In the genomic region with DNA sequence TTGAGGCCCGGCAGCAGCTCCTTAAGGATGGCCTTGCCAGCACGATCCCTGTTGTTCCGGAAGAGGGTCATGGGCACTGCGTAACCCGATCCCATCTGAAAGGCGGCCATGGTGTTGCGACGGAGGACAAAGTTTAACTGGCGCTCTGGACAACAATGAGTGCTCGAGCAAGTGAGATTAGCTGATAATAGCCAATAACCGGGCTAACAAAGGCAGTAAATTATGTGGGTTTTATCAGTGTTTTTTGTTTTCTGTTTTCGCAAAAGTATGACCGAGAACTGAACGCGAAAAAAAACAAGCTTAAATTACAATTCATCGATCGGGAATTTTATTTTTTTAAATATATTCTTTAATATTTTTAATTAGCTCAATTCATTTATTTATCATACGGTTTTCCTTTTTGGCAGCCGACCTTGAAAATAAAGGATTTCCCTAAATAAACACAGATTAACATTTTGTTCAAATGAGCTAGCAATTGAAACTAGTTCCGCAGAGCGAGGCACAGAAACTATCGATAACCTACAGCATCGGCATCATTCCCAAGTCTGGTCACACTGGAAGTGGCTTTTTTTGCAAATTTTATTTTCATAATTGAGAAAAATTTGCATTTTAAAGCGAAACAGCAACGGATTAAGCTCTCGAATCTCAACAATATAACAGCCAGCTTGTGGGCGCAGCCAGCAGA, we compare ENCODE assay signal across 1 fruit fly cellular context.
TF ChIP-seq lines count a peak whose summit lies in the region.

Gene Dip-C, minus strand, starts transcription at position 486 of the 685 bp plus-strand sequence.
Gene pps, plus strand, starts transcription at position 555 of the 685 bp plus-strand sequence.

TF ChIP-seq in whole organism, embryonic, 481 proteins besides CTCF, POLR2A, EP300 and RAD21 (continued from another document and continues in another):
- TF ChIP-seq CG1024 (GFP tag; IDR thresholded peaks at IDR 0.05; lab: Robert Waterston, UW) (no peak), en (GFP tag; optimal IDR thresholded peaks at IDR 0.05; lab: Kevin White, UChicago) (no peak), Chrac-16 (GFP tag; optimal IDR thresholded peaks at IDR 0.05; lab: Kevin White, UChicago) (no peak), eve (GFP tag; optimal IDR thresholded peaks at IDR 0.05; lab: Kevin White, UChicago) (no peak), CG9797 (GFP tag; optimal IDR thresholded peaks at IDR 0.05; lab: Kevin White, UChicago) (peak; percentile 70), CG2202 (tag; optimal IDR thresholded peaks at IDR 0.05; lab: Kevin White, UChicago) (no peak), cwo (GFP tag; optimal IDR thresholded peaks at IDR 0.05; lab: Kevin White, UChicago) (no peak), CG10267 (tag; optimal IDR thresholded peaks at IDR 0.05; lab: Kevin White, UChicago) (no peak), mam (GFP tag; optimal IDR thresholded peaks at IDR 0.05; lab: Kevin White, UChicago) (no peak), zen (tag; optimal IDR thresholded peaks at IDR 0.05; lab: Kevin White, UChicago) (peak; percentile 20), Hr78 (GFP tag; optimal IDR thresholded peaks at IDR 0.05; lab: Kevin White, UChicago) (no peak), HLHmδ (GFP tag; optimal IDR thresholded peaks at IDR 0.05; lab: Kevin White, UChicago) (no peak), Spps (tag; optimal IDR thresholded peaks at IDR 0.05; lab: Kevin White, UChicago) (no peak), kay (GFP tag; optimal IDR thresholded peaks at IDR 0.05; lab: Kevin White, UChicago) (no peak), da (GFP tag; optimal IDR thresholded peaks at IDR 0.05; lab: Kevin White, UChicago) (no peak), Ada2b (GFP tag; IDR thresholded peaks at IDR 0.05; lab: Robert Waterston, UW) (no peak), disco-r (GFP tag; optimal IDR thresholded peaks at IDR 0.05; lab: Kevin White, UChicago) (no peak), CG30403 (GFP tag; optimal IDR thresholded peaks at IDR 0.05; lab: Kevin White, UChicago) (no peak), chif (GFP tag; optimal IDR thresholded peaks at IDR 0.05; lab: Kevin White, UChicago) (no peak), CG5953 (GFP tag; IDR thresholded peaks at IDR 0.05; lab: Robert Waterston, UW) (no peak), CG2678 (tag; optimal IDR thresholded peaks at IDR 0.05; lab: Kevin White, UChicago) (no peak), az2 (GFP tag; optimal IDR thresholded peaks at IDR 0.05; lab: Kevin White, UChicago) (no peak), CG8359 (GFP tag; optimal IDR thresholded peaks at IDR 0.05; lab: Kevin White, UChicago; ENCODE audit: borderline replicate concordance) (no peak), wek (GFP tag; optimal IDR thresholded peaks at IDR 0.05; lab: Kevin White, UChicago) (peak; percentile 13), dmrt99B (tag; optimal IDR thresholded peaks at IDR 0.05; lab: Kevin White, UChicago) (no peak), HmgZ (tag; optimal IDR thresholded peaks at IDR 0.05; lab: Kevin White, UChicago) (peak; percentile 12), CG8924 (tag; optimal IDR thresholded peaks at IDR 0.05; lab: Kevin White, UChicago) (peak; percentile 37), CG10959 (GFP tag; IDR thresholded peaks at IDR 0.05; lab: Robert Waterston, UW) (no peak), CG14860 (GFP tag; IDR thresholded peaks at IDR 0.05; lab: Robert Waterston, UW; ENCODE audit: partially characterized antibody) (peak; percentile 35; the same call in 1 of the 3 replicates), CG1529 (GFP tag; optimal IDR thresholded peaks at IDR 0.05; lab: Kevin White, UChicago) (no peak), CrebB (tag; optimal IDR thresholded peaks at IDR 0.05; lab: Kevin White, UChicago) (no peak), Adf1 (GFP tag; IDR thresholded peaks at IDR 0.05; lab: Robert Waterston, UW) (no peak), Hmx (GFP tag; optimal IDR thresholded peaks at IDR 0.05; lab: Kevin White, UChicago) (no peak), CG7357 (GFP tag; IDR thresholded peaks at IDR 0.05; lab: Robert Waterston, UW) (no peak), CG4328 (GFP tag; optimal IDR thresholded peaks at IDR 0.05; lab: Kevin White, UChicago) (no peak), CG14710 (tag; optimal IDR thresholded peaks at IDR 0.05; lab: Kevin White, UChicago) (peak; percentile 58), ftz-f1 (GFP tag; optimal IDR thresholded peaks at IDR 0.05; lab: Kevin White, UChicago) (peak; percentile 78), CG8089 (GFP tag; optimal IDR thresholded peaks at IDR 0.05; lab: Kevin White, UChicago) (no peak), C15 (GFP tag; IDR thresholded peaks at IDR 0.05; lab: Robert Waterston, UW) (no peak), CG3847 (GFP tag; IDR thresholded peaks at IDR 0.05; lab: Robert Waterston, UW) (no peak), CG13123 (GFP tag; optimal IDR thresholded peaks at IDR 0.05; lab: Kevin White, UChicago) (no peak), jigr1 (GFP tag; IDR thresholded peaks at IDR 0.05; lab: Robert Waterston, UW) (no peak), CG17186 (GFP tag; optimal IDR thresholded peaks at IDR 0.05; lab: Kevin White, UChicago) (no peak), CG11456 (GFP tag; IDR thresholded peaks at IDR 0.05; lab: Robert Waterston, UW) (no peak), peb (GFP tag; IDR thresholded peaks at IDR 0.05; lab: Robert Waterston, UW) (no peak), CG32772 (GFP tag; IDR thresholded peaks at IDR 0.05; lab: Robert Waterston, UW) (no peak), CG17361 (GFP tag; IDR thresholded peaks at IDR 0.05; lab: Robert Waterston, UW) (no peak), pnt (GFP tag; optimal IDR thresholded peaks at IDR 0.05; lab: Kevin White, UChicago) (no peak), Xbp1 (GFP tag; optimal IDR thresholded peaks at IDR 0.05; lab: Kevin White, UChicago) (peak; percentile 3), CG10543 (GFP tag; optimal IDR thresholded peaks at IDR 0.05; lab: Kevin White, UChicago) (no peak), Sry-δ (GFP tag; optimal IDR thresholded peaks at IDR 0.05; lab: Kevin White, UChicago) (peak; percentile 60), CG7556 (GFP tag; optimal IDR thresholded peaks at IDR 0.05; lab: Kevin White, UChicago) (no peak), Kr (GFP tag; optimal IDR thresholded peaks at IDR 0.05; lab: Kevin White, UChicago) (no peak), nom (GFP tag; optimal IDR thresholded peaks at IDR 0.05; lab: Kevin White, UChicago) (peak; percentile 43), HmgD (GFP tag; optimal IDR thresholded peaks at IDR 0.05; lab: Kevin White, UChicago) (no peak), CG18764 (GFP tag; optimal IDR thresholded peaks at IDR 0.05; lab: Kevin White, UChicago) (no peak), aop (GFP tag; IDR thresholded peaks at IDR 0.05; lab: Robert Waterston, UW) (no peak), YL-1 (GFP tag; optimal IDR thresholded peaks at IDR 0.05; lab: Kevin White, UChicago) (peak; percentile 84), Awh (GFP tag; IDR thresholded peaks at IDR 0.05; lab: Robert Waterston, UW) (no peak), CG6854 (GFP tag; optimal IDR thresholded peaks at IDR 0.05; lab: Kevin White, UChicago) (no peak), CG1792 (GFP tag; optimal IDR thresholded peaks at IDR 0.05; lab: Kevin White, UChicago) (no peak), hkb (optimal IDR thresholded peaks at IDR 0.05; lab: Kevin White, UChicago) (no peak), hkb (GFP tag; IDR thresholded peaks at IDR 0.05; lab: Robert Waterston, UW) (no peak), CG14965 (GFP tag; optimal IDR thresholded peaks at IDR 0.05; lab: Kevin White, UChicago; ENCODE audit: borderline replicate concordance) (no peak), CG16815 (GFP tag; optimal IDR thresholded peaks at IDR 0.05; lab: Kevin White, UChicago) (no peak), CG11695 (GFP tag; IDR thresholded peaks at IDR 0.05; lab: Robert Waterston, UW) (no peak), ash1 (GFP tag; optimal IDR thresholded peaks at IDR 0.05; lab: Kevin White, UChicago) (no peak), zf30C (GFP tag; optimal IDR thresholded peaks at IDR 0.05; lab: Kevin White, UChicago) (no peak), sob (GFP tag; IDR thresholded peaks at IDR 0.05; lab: Robert Waterston, UW) (no peak), CG33213 (GFP tag; optimal IDR thresholded peaks at IDR 0.05; lab: Kevin White, UChicago) (no peak), her (GFP tag; optimal IDR thresholded peaks at IDR 0.05; lab: Kevin White, UChicago) (no peak), CG9876 (GFP tag; optimal IDR thresholded peaks at IDR 0.05; lab: Kevin White, UChicago) (no peak), CG2120 (GFP tag; optimal IDR thresholded peaks at IDR 0.05; lab: Kevin White, UChicago) (no peak), CG34224 (GFP tag; IDR thresholded peaks at IDR 0.05; lab: Robert Waterston, UW; ENCODE audit: partially characterized antibody) (peak; percentile 70), CG32767 (GFP tag; IDR thresholded peaks at IDR 0.05; lab: Robert Waterston, UW) (no peak), HHEX (GFP tag; optimal IDR thresholded peaks at IDR 0.05; lab: Kevin White, UChicago) (no peak), Usf (GFP tag; optimal IDR thresholded peaks at IDR 0.05; lab: Kevin White, UChicago) (no peak), grn (GFP tag; optimal IDR thresholded peaks at IDR 0.05; lab: Kevin White, UChicago) (no peak), CG14050 (GFP tag; IDR thresholded peaks at IDR 0.05; lab: Robert Waterston, UW) (no peak), Deaf1 (tag; optimal IDR thresholded peaks at IDR 0.05; lab: Kevin White, UChicago) (no peak), Vsx1 (GFP tag; optimal IDR thresholded peaks at IDR 0.05; lab: Kevin White, UChicago) (no peak), H15 (GFP tag; IDR thresholded peaks at IDR 0.05; lab: Robert Waterston, UW) (no peak), CG12659 (GFP tag; optimal IDR thresholded peaks at IDR 0.05; lab: Kevin White, UChicago) (peak; percentile 63), corto (GFP tag; optimal IDR thresholded peaks at IDR 0.05; lab: Kevin White, UChicago) (no peak), CG4820 (GFP tag; optimal IDR thresholded peaks at IDR 0.05; lab: Kevin White, UChicago) (no peak), sr (GFP tag; IDR thresholded peaks at IDR 0.05; lab: Robert Waterston, UW) (no peak), CG12769 (tag; optimal IDR thresholded peaks at IDR 0.05; lab: Kevin White, UChicago) (no peak), trem (tag; optimal IDR thresholded peaks at IDR 0.05; lab: Kevin White, UChicago) (peak; percentile 57), hbn (GFP tag; IDR thresholded peaks at IDR 0.05; lab: Robert Waterston, UW; ENCODE audit: partially characterized antibody) (peak; percentile 73), fd64A (GFP tag; optimal IDR thresholded peaks at IDR 0.05; lab: Kevin White, UChicago) (no peak), CHES-1-like (GFP tag; optimal IDR thresholded peaks at IDR 0.05; lab: Kevin White, UChicago) (no peak), Meics (GFP tag; optimal IDR thresholded peaks at IDR 0.05; lab: Kevin White, UChicago) (no peak), HLH54F (GFP tag; optimal IDR thresholded peaks at IDR 0.05; lab: Kevin White, UChicago) (no peak), CG7839 (tag; optimal IDR thresholded peaks at IDR 0.05; lab: Kevin White, UChicago) (no peak), stwl (tag; optimal IDR thresholded peaks at IDR 0.05; lab: Kevin White, UChicago) (peak; percentile 91), zen2 (GFP tag; IDR thresholded peaks at IDR 0.05; lab: Robert Waterston, UW; ENCODE audit: partially characterized antibody) (peak; percentile 55; the same call in 2 of the 3 replicates), bab2 (GFP tag; optimal IDR thresholded peaks at IDR 0.05; lab: Kevin White, UChicago) (no peak), cg (GFP tag; optimal IDR thresholded peaks at IDR 0.05; lab: Kevin White, UChicago) (no peak), bsh (GFP tag; optimal IDR thresholded peaks at IDR 0.05; lab: Kevin White, UChicago) (no peak), ATbp (GFP tag; optimal IDR thresholded peaks at IDR 0.05; lab: Kevin White, UChicago) (no peak), lab (GFP tag; optimal IDR thresholded peaks at IDR 0.05; lab: Kevin White, UChicago) (no peak), gsb-n (tag; optimal IDR thresholded peaks at IDR 0.05; lab: Kevin White, UChicago) (no peak), CG10274 (GFP tag; optimal IDR thresholded peaks at IDR 0.05; lab: Kevin White, UChicago) (no peak), pb (GFP tag; optimal IDR thresholded peaks at IDR 0.05; lab: Kevin White, UChicago) (no peak), Rx (GFP tag; IDR thresholded peaks at IDR 0.05; lab: Robert Waterston, UW) (no peak), Bdp1 (GFP tag; optimal IDR thresholded peaks at IDR 0.05; lab: Kevin White, UChicago) (no peak), maf-S (GFP tag; optimal IDR thresholded peaks at IDR 0.05; lab: Kevin White, UChicago) (no peak), CG9437 (GFP tag; optimal IDR thresholded peaks at IDR 0.05; lab: Kevin White, UChicago) (no peak), danr (GFP tag; IDR thresholded peaks at IDR 0.05; lab: Robert Waterston, UW) (no peak), row (GFP tag; IDR thresholded peaks at IDR 0.05; lab: Robert Waterston, UW) (peak; percentile 73), Stat92E (GFP tag; optimal IDR thresholded peaks at IDR 0.05; lab: Kevin White, UChicago) (no peak), Oli (tag; optimal IDR thresholded peaks at IDR 0.05; lab: Kevin White, UChicago) (no peak), tin (GFP tag; optimal IDR thresholded peaks at IDR 0.05; lab: Kevin White, UChicago) (no peak), CG13296 (GFP tag; optimal IDR thresholded peaks at IDR 0.05; lab: Kevin White, UChicago) (no peak), ato (GFP tag; IDR thresholded peaks at IDR 0.05; lab: Robert Waterston, UW; ENCODE audit: partially characterized antibody) (peak; percentile 58; the same call in 1 of the 2 replicates), hb (GFP tag; IDR thresholded peaks at IDR 0.05; lab: Robert Waterston, UW; ENCODE audit: partially characterized antibody) (peak; percentile 40; the same call in 1 of the 3 replicates), Rfx (GFP tag; IDR thresholded peaks at IDR 0.05; lab: Robert Waterston, UW) (0 out of 2 replicates have a peak, but pooled peaks have one; percentile 12), Dbx (GFP tag; IDR thresholded peaks at IDR 0.05; lab: Robert Waterston, UW) (no peak), CG9817 (tag; optimal IDR thresholded peaks at IDR 0.05; lab: Kevin White, UChicago) (no peak), E2f1 (GFP tag; IDR thresholded peaks at IDR 0.05; lab: Robert Waterston, UW) (no peak), yki (optimal IDR thresholded peaks at IDR 0.05; lab: Kevin White, UChicago) (no peak), knrl (GFP tag; IDR thresholded peaks at IDR 0.05; lab: Robert Waterston, UW; ENCODE audit: partially characterized antibody) (peak; percentile 76), cato (GFP tag; optimal IDR thresholded peaks at IDR 0.05; lab: Kevin White, UChicago; ENCODE audit: borderline replicate concordance) (no peak), cad (GFP tag; optimal IDR thresholded peaks at IDR 0.05; lab: Kevin White, UChicago) (no peak), Atf3 (GFP tag; optimal IDR thresholded peaks at IDR 0.05; lab: Kevin White, UChicago) (no peak), Sry-β (GFP tag; optimal IDR thresholded peaks at IDR 0.05; lab: Kevin White, UChicago) (no peak), CkIIα-i1 (GFP tag; IDR thresholded peaks at IDR 0.05; lab: Robert Waterston, UW) (no peak), Drgx (GFP tag; IDR thresholded peaks at IDR 0.05; lab: Robert Waterston, UW) (no peak)
